Fruit fly (Drosophila melanogaster) whole organism, embryonic: ENCODE data around the gene CG11771.

Experiments used
- Aef1 ChIP-seq: fragments of 200-800 bp; sonication (Bioruptor generic); IDR thresholded peaks from 3 replicates; pipeline ENCODE4 v1.3.6; 2022; ENCODE audit warnings: missing biosample characterization, missing genetic modification characterization
- CG1024 ChIP-seq: fragments of 200-800 bp; sonication (Bioruptor generic); IDR thresholded peaks from 2 replicates; pipeline ENCODE4 v1.3.6; 2022; ENCODE audit warnings: missing biosample characterization, missing genetic modification characterization
- CG12659 ChIP-seq: fragments of 200-800 bp; sonication (Bioruptor generic); optimal IDR thresholded peaks from 3 replicates; lab custom pipeline; 2017; ENCODE audit warnings: mild to moderate bottlenecking, missing biosample characterization, missing genetic modification reagents, missing genetic modification characterization
- CG14860 ChIP-seq: fragments of 200-800 bp; sonication (Bioruptor generic); IDR thresholded peaks from 3 replicates; pipeline ENCODE4 v1.3.6; 2022; ENCODE audit warnings: missing biosample characterization, missing genetic modification characterization; ENCODE audit not compliant: partially characterized antibody
- CG15269 ChIP-seq: fragments of 200-800 bp; sonication (Bioruptor generic); optimal IDR thresholded peaks from 2 replicates; lab custom pipeline; 2018; ENCODE audit warnings: missing biosample characterization, mild to moderate bottlenecking, missing genetic modification characterization, moderate library complexity
- CG17385 ChIP-seq: fragments of 200-800 bp; sonication (Bioruptor generic); optimal IDR thresholded peaks from 3 replicates; lab custom pipeline; 2018; ENCODE audit warnings: missing biosample characterization, mild to moderate bottlenecking, missing genetic modification characterization
- CG18599 ChIP-seq: fragments of 200-800 bp; sonication (Bioruptor generic); optimal IDR thresholded peaks from 3 replicates; lab custom pipeline; 2017; ENCODE audit warnings: missing biosample characterization, missing genetic modification characterization, mild to moderate bottlenecking, moderate library complexity, missing genetic modification reagents
- CG2129 ChIP-seq: fragments of 200-800 bp; sonication (Bioruptor generic); IDR thresholded peaks from 2 replicates; pipeline ENCODE4 v1.3.6; 2022; ENCODE audit warnings: missing biosample characterization, missing genetic modification characterization; ENCODE audit not compliant: partially characterized antibody
- CG30431 ChIP-seq: fragments of 200-800 bp; sonication (Bioruptor generic); optimal IDR thresholded peaks from 2 replicates; lab custom pipeline; 2017; ENCODE audit warnings: missing biosample characterization, missing genetic modification characterization
- CG3065 ChIP-seq: fragments of 200-800 bp; sonication (Bioruptor generic); optimal IDR thresholded peaks from 2 replicates; lab custom pipeline; 2016; ENCODE audit warnings: missing biosample characterization, missing genetic modification characterization
- CG31441 ChIP-seq: fragments of 200-800 bp; sonication (Bioruptor generic); IDR thresholded peaks from 2 replicates; pipeline ENCODE4 v1.3.6; 2022; ENCODE audit warnings: missing biosample characterization, missing genetic modification characterization
- CG4328 ChIP-seq: fragments of 200-800 bp; sonication (Bioruptor generic); optimal IDR thresholded peaks from 3 replicates; lab custom pipeline; 2017; ENCODE audit warnings: missing biosample characterization, missing genetic modification reagents, missing genetic modification characterization
- CG6175 ChIP-seq: fragments of 200-800 bp; sonication (Bioruptor generic); IDR thresholded peaks from 3 replicates; pipeline ENCODE4 v1.3.6; 2022; ENCODE audit warnings: missing biosample characterization, missing genetic modification characterization
- CG6813 ChIP-seq: fragments of 200-800 bp; sonication (Bioruptor generic); optimal IDR thresholded peaks from 2 replicates; lab custom pipeline; 2017; ENCODE audit warnings: missing biosample characterization, missing genetic modification characterization, mild to moderate bottlenecking, moderate library complexity, missing genetic modification reagents
- CG7372 ChIP-seq: fragments of 200-800 bp; sonication (Bioruptor generic); IDR thresholded peaks from 2 replicates; pipeline ENCODE4 v1.3.6; 2022; ENCODE audit warnings: missing biosample characterization, missing genetic modification characterization
- CG8388 ChIP-seq: fragments of 200-800 bp; sonication (Bioruptor generic); optimal IDR thresholded peaks from 2 replicates; lab custom pipeline; 2019; ENCODE audit warnings: missing biosample characterization, mild to moderate bottlenecking, missing genetic modification characterization, moderate library complexity
- CG8765 ChIP-seq: fragments of 200-800 bp; sonication (Bioruptor generic); IDR thresholded peaks from 2 replicates; pipeline ENCODE4 v1.3.6; 2022; ENCODE audit warnings: missing biosample characterization, missing genetic modification characterization
- CG9797 ChIP-seq: fragments of 200-800 bp; sonication (Bioruptor generic); optimal IDR thresholded peaks from 3 replicates; lab custom pipeline; 2018; ENCODE audit warnings: missing biosample characterization, mild to moderate bottlenecking, missing genetic modification characterization
- CoRest ChIP-seq: fragments of 200-800 bp; sonication (Bioruptor generic); optimal IDR thresholded peaks from 3 replicates; lab custom pipeline; 2018; ENCODE audit warnings: missing biosample characterization, mild to moderate bottlenecking, missing genetic modification characterization, moderate library complexity
- CrebB ChIP-seq: fragments of 200-800 bp; sonication (Bioruptor generic); optimal IDR thresholded peaks from 3 replicates; lab custom pipeline; 2018; ENCODE audit warnings: missing biosample characterization, mild to moderate bottlenecking, missing genetic modification characterization
- Dad ChIP-seq: fragments of 200-800 bp; sonication (Bioruptor generic); optimal IDR thresholded peaks from 3 replicates; lab custom pipeline; 2016; ENCODE audit warnings: missing biosample characterization, missing genetic modification characterization
- Dbx ChIP-seq: fragments of 200-800 bp; sonication (Bioruptor generic); IDR thresholded peaks from 3 replicates; pipeline ENCODE4 v1.3.6; 2022; ENCODE audit warnings: missing biosample characterization, missing genetic modification characterization
- E2f1 ChIP-seq: fragments of 200-800 bp; sonication (Bioruptor generic); IDR thresholded peaks from 2 replicates; pipeline ENCODE4 v1.3.6; 2022; ENCODE audit warnings: missing biosample characterization, missing genetic modification characterization
- HLHmδ ChIP-seq: fragments of 200-800 bp; sonication (Bioruptor generic); optimal IDR thresholded peaks from 2 replicates; lab custom pipeline; 2018; ENCODE audit warnings: missing biosample characterization, mild to moderate bottlenecking, missing genetic modification characterization, moderate library complexity
- Med ChIP-seq: fragments of 200-800 bp; sonication (Bioruptor generic); peaks from one replicate; lab custom pipeline; 2016; ENCODE audit warnings: missing biosample characterization, missing genetic modification characterization, mild to moderate bottlenecking, inconsistent platforms, moderate library complexity
- Mes4 ChIP-seq: fragments of 200-800 bp; sonication (Bioruptor generic); optimal IDR thresholded peaks from 2 replicates; lab custom pipeline; 2016; ENCODE audit warnings: missing biosample characterization, missing genetic modification characterization
- Nf-YC ChIP-seq: fragments of 200-800 bp; optimal IDR thresholded peaks from 3 replicates; lab custom pipeline; 2019; ENCODE audit warnings: missing biosample characterization, mild to moderate bottlenecking, missing genetic modification characterization, moderate library complexity
- Optix ChIP-seq: fragments of 200-800 bp; sonication (Bioruptor generic); IDR thresholded peaks from 3 replicates; pipeline ENCODE4 v1.3.6; 2022; ENCODE audit warnings: missing biosample characterization, missing genetic modification characterization
- PHDP ChIP-seq: fragments of 200-800 bp; sonication (Bioruptor generic); optimal IDR thresholded peaks from 3 replicates; lab custom pipeline; 2018; ENCODE audit warnings: missing biosample characterization, mild to moderate bottlenecking, missing genetic modification characterization, moderate library complexity
- Poxn ChIP-seq: fragments of 200-800 bp; sonication (Bioruptor generic); IDR thresholded peaks from 2 replicates; pipeline ENCODE4 v1.3.6; 2022; ENCODE audit warnings: missing biosample characterization, missing genetic modification characterization
- abd-A ChIP-seq: fragments of 200-800 bp; sonication (Bioruptor generic); optimal IDR thresholded peaks from 3 replicates; lab custom pipeline; 2019; ENCODE audit warnings: missing biosample characterization, mild to moderate bottlenecking, missing genetic modification characterization, moderate library complexity
- ato ChIP-seq: fragments of 200-800 bp; sonication (Bioruptor generic); IDR thresholded peaks from 2 replicates; pipeline ENCODE4 v1.3.6; 2022; ENCODE audit warnings: missing biosample characterization, missing genetic modification characterization; ENCODE audit not compliant: partially characterized antibody
- az2 ChIP-seq: fragments of 200-800 bp; sonication (Bioruptor generic); optimal IDR thresholded peaks from 3 replicates; lab custom pipeline; 2016; ENCODE audit warnings: missing biosample characterization, missing genetic modification characterization
- cg ChIP-seq: fragments of 200-800 bp; sonication (Bioruptor generic); optimal IDR thresholded peaks from 3 replicates; lab custom pipeline; 2019; ENCODE audit warnings: missing biosample characterization, mild to moderate bottlenecking, missing genetic modification characterization, moderate library complexity
- dan ChIP-seq: fragments of 200-800 bp; sonication (Bioruptor generic); IDR thresholded peaks from 2 replicates; pipeline ENCODE4 v1.3.6; 2022; ENCODE audit warnings: missing biosample characterization, missing genetic modification characterization
- eve ChIP-seq, 2 experiments: fragments of >200 bp; optimal IDR thresholded peaks; 2 replicates each; lab custom pipeline; 2017; ENCODE audit warnings: missing biosample characterization in 2 of 2, missing genetic modification characterization in 2 of 2
- fd102C ChIP-seq: fragments of 200-800 bp; sonication (Bioruptor generic); optimal IDR thresholded peaks from 2 replicates; lab custom pipeline; 2018; ENCODE audit warnings: missing biosample characterization, mild to moderate bottlenecking, missing genetic modification characterization, moderate library complexity
- fd64A ChIP-seq: fragments of 200-800 bp; sonication (Bioruptor generic); optimal IDR thresholded peaks from 3 replicates; lab custom pipeline; 2018; ENCODE audit warnings: missing biosample characterization, mild to moderate bottlenecking, missing genetic modification characterization
- gsb ChIP-seq: fragments of 200-800 bp; sonication (Bioruptor generic); IDR thresholded peaks from 2 replicates; pipeline ENCODE4 v1.3.6; 2022; ENCODE audit warnings: missing biosample characterization, missing genetic modification characterization
- hth ChIP-seq: fragments of >200 bp; optimal IDR thresholded peaks from 2 replicates; lab custom pipeline; 2017; ENCODE audit warnings: inconsistent platforms
- ind ChIP-seq: fragments of 200-800 bp; sonication (Bioruptor generic); optimal IDR thresholded peaks from 3 replicates; lab custom pipeline; 2016; ENCODE audit warnings: missing biosample characterization, missing genetic modification characterization
- inv ChIP-seq: fragments of 200-800 bp; sonication (Bioruptor generic); IDR thresholded peaks from 2 replicates; pipeline ENCODE4 v1.3.6; 2022; ENCODE audit warnings: missing biosample characterization, missing genetic modification characterization; ENCODE audit not compliant: partially characterized antibody
- nerfin-1 ChIP-seq: fragments of 200-800 bp; sonication (Bioruptor generic); optimal IDR thresholded peaks from 3 replicates; lab custom pipeline; 2019; ENCODE audit warnings: missing biosample characterization, mild to moderate bottlenecking, missing genetic modification characterization, moderate library complexity
- oc ChIP-seq: fragments of 200-800 bp; sonication (Bioruptor generic); optimal IDR thresholded peaks from 2 replicates; lab custom pipeline; 2018; ENCODE audit warnings: missing biosample characterization, mild to moderate bottlenecking, missing genetic modification characterization, moderate library complexity
- run ChIP-seq: fragments of 200-800 bp; sonication (Bioruptor generic); optimal IDR thresholded peaks from 3 replicates; lab custom pipeline; 2018; ENCODE audit warnings: missing biosample characterization, mild to moderate bottlenecking, missing genetic modification characterization
- sens-2 ChIP-seq: fragments of 200-800 bp; sonication (Bioruptor generic); IDR thresholded peaks from 2 replicates; pipeline ENCODE4 v1.3.6; 2022; ENCODE audit warnings: missing biosample characterization, missing genetic modification characterization
- slou ChIP-seq: fragments of 200-800 bp; sonication (Bioruptor generic); optimal IDR thresholded peaks from 3 replicates; lab custom pipeline; 2016; ENCODE audit warnings: missing biosample characterization, missing genetic modification characterization
- tap ChIP-seq: fragments of 200-800 bp; optimal IDR thresholded peaks from 3 replicates; lab custom pipeline; 2019; ENCODE audit warnings: missing biosample characterization, mild to moderate bottlenecking, missing genetic modification characterization, moderate library complexity
- twi ChIP-seq: fragments of 200-800 bp; optimal IDR thresholded peaks from 2 replicates; lab custom pipeline; 2019; ENCODE audit warnings: missing biosample characterization, mild to moderate bottlenecking, missing genetic modification characterization, moderate library complexity

The CG11771 gene

DNA sequence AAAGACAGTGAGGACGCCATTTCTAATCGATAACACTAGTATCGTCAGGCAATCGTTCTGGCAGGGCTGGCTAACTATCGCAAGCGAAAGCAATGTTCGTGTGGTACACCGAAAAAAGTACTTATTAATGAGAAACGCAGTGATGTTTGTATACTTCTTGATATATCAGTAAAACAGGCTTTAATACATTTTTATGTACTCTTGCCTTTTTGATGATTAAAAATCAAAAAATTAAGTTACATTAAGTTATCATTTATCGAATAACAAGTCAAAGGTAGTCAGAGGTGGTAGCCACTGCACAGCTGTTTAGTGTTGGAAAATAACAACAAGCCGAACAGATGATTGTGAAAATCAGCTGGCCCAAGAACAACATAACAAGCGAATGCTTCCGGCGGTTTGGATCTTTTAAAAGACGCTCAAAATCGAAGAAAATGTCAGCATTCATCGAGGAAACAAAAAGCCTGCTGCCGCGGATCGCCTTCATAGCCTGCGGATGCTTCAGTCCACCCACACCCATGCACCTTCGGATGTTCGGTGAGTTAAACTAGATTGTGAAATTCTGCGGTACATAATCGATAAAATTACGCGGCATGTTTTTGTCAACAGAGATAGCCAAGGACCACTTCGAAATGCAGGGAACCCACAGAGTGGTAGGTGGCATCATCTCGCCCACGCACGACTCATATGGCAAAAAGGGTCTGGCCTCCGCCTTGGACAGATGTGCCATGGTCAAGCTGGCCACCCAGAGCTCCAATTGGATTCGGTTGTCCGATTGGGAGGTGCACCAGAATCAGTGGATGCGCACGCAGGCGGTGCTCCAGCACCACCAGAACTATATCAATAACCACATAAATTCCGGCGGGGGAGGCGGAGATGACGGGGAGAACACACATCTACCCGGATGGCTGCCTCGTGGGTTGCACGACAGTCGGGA is 13.4 kb downstream of the CG11771 start, which contains the start of the genes ssh and Nmnat (continued):
- TF ChIP-seq Poxn (GFP tag; lab: Robert Waterston, UW), result no peak
- TF ChIP-seq nerfin-1, result peak; percentile 33
- peak; percentile 91 for TF ChIP-seq inv (GFP tag; lab: Robert Waterston, UW)
- TF ChIP-seq Aef1 (GFP tag; lab: Robert Waterston, UW), result no peak
- peak; percentile 83 for TF ChIP-seq CG14860
- peak; percentile 61 for TF ChIP-seq CG9797 (GFP tag; lab: Kevin White, UChicago)
- TF ChIP-seq gsb (GFP tag; lab: Robert Waterston, UW), result no peak
- TF ChIP-seq CG6813 (GFP tag; lab: Kevin White, UChicago), result no peak
- TF ChIP-seq CoRest, result peak; percentile 52
- TF ChIP-seq CG7372 (GFP tag; lab: Robert Waterston, UW), result no peak
- no peak for TF ChIP-seq CG6175 (GFP tag; lab: Robert Waterston, UW)
- 0 out of 2 replicates have a peak, but pooled peaks have one; percentile 15 for TF ChIP-seq CG31441 (GFP tag; lab: Robert Waterston, UW)
- peak; percentile 2 for TF ChIP-seq ind (GFP tag; lab: Kevin White, UChicago)
- peak; percentile 69 for TF ChIP-seq CG2129 (GFP tag; lab: Robert Waterston, UW)
- TF ChIP-seq oc (tag; lab: Kevin White, UChicago), result no peak
- no peak for TF ChIP-seq CG8765
- no peak for TF ChIP-seq Nf-YC (tag; lab: Kevin White, UChicago)
- TF ChIP-seq tap (tag; lab: Kevin White, UChicago), result no peak
- TF ChIP-seq dan (GFP tag; lab: Robert Waterston, UW), result no peak
- TF ChIP-seq E2f1 (GFP tag; lab: Robert Waterston, UW), result no peak
- no peak for TF ChIP-seq CG4328 (GFP tag; lab: Kevin White, UChicago)
- TF ChIP-seq HLHmδ (GFP tag; lab: Kevin White, UChicago), result no peak
- TF ChIP-seq Optix (GFP tag; lab: Robert Waterston, UW), result no peak
- no peak for TF ChIP-seq slou
- TF ChIP-seq Mes4 (GFP tag; lab: Kevin White, UChicago), result no peak
- TF ChIP-seq CG12659 (GFP tag; lab: Kevin White, UChicago), result peak; percentile 78
- peak; percentile 31 for TF ChIP-seq az2 (GFP tag; lab: Kevin White, UChicago)
- TF ChIP-seq run (tag; lab: Kevin White, UChicago), result no peak
- TF ChIP-seq Dbx (GFP tag; lab: Robert Waterston, UW), result no peak; the same call in 2 of the 3 replicates
- TF ChIP-seq CrebB (tag; lab: Kevin White, UChicago), result no peak
- TF ChIP-seq cg (GFP tag; lab: Kevin White, UChicago), result peak; percentile 37
- no peak for TF ChIP-seq CG1024 (GFP tag; lab: Robert Waterston, UW)
- TF ChIP-seq eve (GFP tag; optimal IDR thresholded peaks at IDR 0.05; lab: Kevin White, UChicago), result no peak
- TF ChIP-seq Med (GFP tag; lab: Kevin White, UChicago), result peak; percentile 84
- no peak for TF ChIP-seq abd-A (tag; lab: Kevin White, UChicago)
- TF ChIP-seq sens-2 (GFP tag; lab: Robert Waterston, UW), result no peak
- peak; percentile 21 for TF ChIP-seq Dad (GFP tag; lab: Kevin White, UChicago)
- no peak for TF ChIP-seq PHDP (tag; lab: Kevin White, UChicago)
- no peak for TF ChIP-seq CG3065 (GFP tag; lab: Kevin White, UChicago)
- TF ChIP-seq hth, result no peak
- TF ChIP-seq fd64A (GFP tag; lab: Kevin White, UChicago), result no peak
- no peak for TF ChIP-seq fd102C (GFP tag; lab: Kevin White, UChicago)
- no peak for TF ChIP-seq CG18599 (GFP tag; lab: Kevin White, UChicago)
- peak; percentile 63 for TF ChIP-seq ato (GFP tag; lab: Robert Waterston, UW)
- no peak for TF ChIP-seq twi (tag; lab: Kevin White, UChicago)
- TF ChIP-seq CG15269 (tag; lab: Kevin White, UChicago), result no peak
- TF ChIP-seq CG30431 (GFP tag; lab: Kevin White, UChicago), result no peak
- TF ChIP-seq CG8388 (GFP tag; lab: Kevin White, UChicago), result peak; percentile 34
- no peak for TF ChIP-seq CG17385 (GFP tag; lab: Kevin White, UChicago)
